Worm (Caenorhabditis elegans) whole organism, L1 larva: ENCODE results near the gene wapl-1.
A peak's percentile ranks its signal among the peaks of the same experiment; 100 is the strongest.

Source experiments
- Y116A8C.19 ChIP-seq: sonication (generic microtip); optimal IDR thresholded peaks from 2 replicates; lab custom pipeline; 2016; ENCODE audit warnings: missing compliant biosample characterization, missing genetic modification characterization, borderline replicate concordance
- alr-1 ChIP-seq: fragments of 200-800 bp; sonication (Bioruptor generic); optimal IDR thresholded peaks from 2 replicates; lab custom pipeline; 2018; ENCODE audit warnings: borderline replicate concordance, mild to moderate bottlenecking, missing genetic modification characterization, missing compliant biosample characterization
- ceh-8 ChIP-seq: fragments of 200-800 bp; sonication (Bioruptor generic); optimal IDR thresholded peaks from 2 replicates; lab custom pipeline; 2018; ENCODE audit warnings: mild to moderate bottlenecking, missing genetic modification characterization, moderate library complexity, missing compliant biosample characterization
- ceh-82 ChIP-seq, 3 experiments: fragments of 150-350 bp in 1 of 3; sonication (generic microtip) in 2 of 3; optimal IDR thresholded peaks; 2 replicates each; lab custom pipeline; 2014 to 2017; ENCODE audit warnings: missing biosample characterization in 3 of 3, missing genetic modification characterization in 3 of 3
- ces-1 ChIP-seq: fragments of 150-350 bp; optimal IDR thresholded peaks from 2 replicates; lab custom pipeline; 2014; ENCODE audit warnings: missing biosample characterization, missing genetic modification reagents, missing genetic modification characterization
- dpl-1 ChIP-seq, 3 experiments: fragments of 150-350 bp in 2 of 3; sonication (generic microtip) in 1 of 3; optimal IDR thresholded peaks; 2 replicates each; lab custom pipeline; 2014 to 2017; ENCODE audit warnings: missing biosample characterization in 3 of 3, missing genetic modification characterization in 3 of 3, missing genetic modification reagents in 3 of 3
- efl-3 ChIP-seq: fragments of 200-800 bp; sonication (Bioruptor generic); optimal IDR thresholded peaks from 2 replicates; lab custom pipeline; 2018; ENCODE audit warnings: mild to moderate bottlenecking, missing genetic modification characterization, missing compliant biosample characterization
- egl-13 ChIP-seq: sonication (generic microtip); optimal IDR thresholded peaks from 2 replicates; lab custom pipeline; 2016; ENCODE audit warnings: missing genotype, missing genetic modification reagents, missing genetic modification characterization, missing compliant biosample characterization
- egl-27 ChIP-seq, 2 experiments: fragments of 150-350 bp in 1 of 2; sonication (generic microtip); optimal IDR thresholded peaks; 3 replicates each; lab custom pipeline; 2017 to 2018; ENCODE audit warnings: missing biosample characterization in 2 of 2, missing genetic modification characterization in 2 of 2, missing genetic modification reagents in 2 of 2
- elt-3 ChIP-seq, 6 experiments: fragments of 150-350 bp in 1 of 6; sonication (generic microtip); optimal IDR thresholded peaks; 2 replicates each; lab custom pipeline; 2017 to 2018; ENCODE audit warnings: missing biosample characterization in 6 of 6, missing genetic modification characterization in 6 of 6, inconsistent platforms in 1 of 6
- ets-5 ChIP-seq: fragments of 200-800 bp; sonication (Bioruptor generic); IDR thresholded peaks from 2 replicates; pipeline ENCODE4 v1.3.6; 2022; ENCODE audit warnings: missing genetic modification characterization, missing compliant biosample characterization
- fkh-8 ChIP-seq: sonication (generic microtip); optimal IDR thresholded peaks from 2 replicates; lab custom pipeline; 2016; ENCODE audit warnings: mild to moderate bottlenecking, missing genetic modification characterization, missing compliant biosample characterization
- fos-1 ChIP-seq: fragments of 150-350 bp; optimal IDR thresholded peaks from 2 replicates; lab custom pipeline; 2014; ENCODE audit warnings: missing biosample characterization, missing genetic modification characterization
- irx-1 ChIP-seq: sonication (generic microtip); optimal IDR thresholded peaks from 2 replicates; lab custom pipeline; 2016; ENCODE audit warnings: missing genetic modification characterization, missing compliant biosample characterization
- jun-1 ChIP-seq: fragments of 150-350 bp; optimal IDR thresholded peaks from 2 replicates; lab custom pipeline; 2014; ENCODE audit warnings: missing biosample characterization, missing genetic modification reagents, missing genetic modification characterization
- lin-13 ChIP-seq: fragments of 150-350 bp; optimal IDR thresholded peaks from 2 replicates; lab custom pipeline; 2014; ENCODE audit warnings: missing biosample characterization, missing genetic modification reagents, missing genetic modification characterization
- lin-15B ChIP-seq: fragments of 150-350 bp; sonication (generic microtip); optimal IDR thresholded peaks from 3 replicates; lab custom pipeline; 2014; ENCODE audit warnings: missing biosample characterization, missing genetic modification characterization
- lin-35 ChIP-seq, 2 experiments: fragments of 150-350 bp; optimal IDR thresholded peaks; 2 replicates each; lab custom pipeline; 2014; ENCODE audit warnings: missing biosample characterization in 2 of 2, missing genetic modification characterization in 2 of 2, missing genetic modification reagents in 2 of 2
- lir-3 ChIP-seq: sonication (generic microtip); optimal IDR thresholded peaks from 2 replicates; lab custom pipeline; 2016; ENCODE audit warnings: mild to moderate bottlenecking, missing genetic modification characterization, moderate library complexity, missing compliant biosample characterization; ENCODE audit not compliant: poor library complexity
- lsy-2 ChIP-seq, 2 experiments: fragments of 150-350 bp; optimal IDR thresholded peaks; 2 replicates each; lab custom pipeline; 2014; ENCODE audit warnings: missing biosample characterization in 2 of 2, missing genetic modification characterization in 2 of 2
- mdl-1 ChIP-seq, 2 experiments: fragments of 150-350 bp; optimal IDR thresholded peaks; 2 replicates each; lab custom pipeline; 2014 to 2017; ENCODE audit warnings: missing biosample characterization in 2 of 2, missing genetic modification characterization in 2 of 2, inconsistent platforms in 1 of 2
- mef-2 ChIP-seq: fragments of 150-350 bp; optimal IDR thresholded peaks from 2 replicates; lab custom pipeline; 2014; ENCODE audit warnings: missing biosample characterization, missing genetic modification characterization
- mep-1 ChIP-seq: fragments of 150-350 bp; optimal IDR thresholded peaks from 2 replicates; lab custom pipeline; 2014; ENCODE audit warnings: missing biosample characterization, missing genetic modification characterization
- nhr-12 ChIP-seq: sonication (generic microtip); optimal IDR thresholded peaks from 2 replicates; lab custom pipeline; 2017; ENCODE audit warnings: missing biosample characterization, missing genetic modification characterization
- nhr-19 ChIP-seq: fragments of 200-800 bp; sonication (Bioruptor generic); conservative IDR thresholded peaks from 2 replicates; pipeline ENCODE4 v1.3.6; 2022; ENCODE audit warnings: missing genetic modification characterization, missing compliant biosample characterization
- nhr-20 ChIP-seq: sonication (generic microtip); optimal IDR thresholded peaks from 2 replicates; lab custom pipeline; 2016; ENCODE audit warnings: mild to moderate bottlenecking, missing genetic modification characterization, missing compliant biosample characterization
- nhr-237 ChIP-seq: fragments of 150-350 bp; optimal IDR thresholded peaks from 2 replicates; lab custom pipeline; 2014; ENCODE audit warnings: missing biosample characterization, missing genetic modification characterization
- nhr-28 ChIP-seq: fragments of 150-350 bp; optimal IDR thresholded peaks from 2 replicates; lab custom pipeline; 2014; ENCODE audit warnings: missing biosample characterization, missing genetic modification characterization
- nhr-47 ChIP-seq: sonication (generic microtip); optimal IDR thresholded peaks from 2 replicates; lab custom pipeline; 2016; ENCODE audit warnings: mild to moderate bottlenecking, missing genetic modification characterization, moderate library complexity, missing compliant biosample characterization
- nhr-71 ChIP-seq: sonication (generic microtip); optimal IDR thresholded peaks from 2 replicates; lab custom pipeline; 2016; ENCODE audit warnings: mild to moderate bottlenecking, missing genetic modification characterization, moderate library complexity, missing compliant biosample characterization
- nhr-77 ChIP-seq: fragments of 150-350 bp; optimal IDR thresholded peaks from 2 replicates; lab custom pipeline; 2014; ENCODE audit warnings: missing biosample characterization, missing genetic modification characterization
- nhr-85 ChIP-seq: sonication (generic microtip); peaks from one replicate; lab custom pipeline; 2016; ENCODE audit warnings: missing genetic modification characterization, inconsistent platforms, missing compliant biosample characterization
- nhr-90 ChIP-seq: sonication (generic microtip); optimal IDR thresholded peaks from 2 replicates; lab custom pipeline; 2016; ENCODE audit warnings: mild to moderate bottlenecking, missing genetic modification characterization, missing compliant biosample characterization; ENCODE audit not compliant: poor library complexity
- pag-3 ChIP-seq: sonication (generic microtip); optimal IDR thresholded peaks from 2 replicates; lab custom pipeline; 2017; ENCODE audit warnings: missing genetic modification characterization, mild to moderate bottlenecking, missing compliant biosample characterization, antibody characterized with exemption, borderline replicate concordance; ENCODE audit not compliant: insufficient read depth
- pax-3 ChIP-seq: fragments of 200-800 bp; sonication (Bioruptor generic); optimal IDR thresholded peaks from 2 replicates; lab custom pipeline; 2018; ENCODE audit warnings: mild to moderate bottlenecking, missing genetic modification characterization, moderate library complexity, missing compliant biosample characterization
- pqm-1 ChIP-seq: sonication (generic microtip); optimal IDR thresholded peaks from 3 replicates; lab custom pipeline; 2017; ENCODE audit warnings: missing biosample characterization, missing genetic modification characterization
- rnt-1 ChIP-seq: sonication (generic microtip); optimal IDR thresholded peaks from 2 replicates; lab custom pipeline; 2016; ENCODE audit warnings: mild to moderate bottlenecking, missing genetic modification characterization, moderate library complexity, missing compliant biosample characterization
- skn-1 ChIP-seq: fragments of 150-350 bp; optimal IDR thresholded peaks from 2 replicates; lab custom pipeline; 2014; ENCODE audit warnings: missing biosample characterization, missing genetic modification characterization
- snu-23 ChIP-seq: sonication (generic microtip); optimal IDR thresholded peaks from 2 replicates; lab custom pipeline; 2016; ENCODE audit warnings: missing genetic modification characterization, missing compliant biosample characterization
- sup-37 ChIP-seq: fragments of 200-800 bp; sonication (Bioruptor generic); optimal IDR thresholded peaks from 2 replicates; lab custom pipeline; 2018; ENCODE audit warnings: mild to moderate bottlenecking, missing genetic modification characterization, missing compliant biosample characterization
- swsn-7 ChIP-seq: sonication (generic microtip); optimal IDR thresholded peaks from 2 replicates; lab custom pipeline; 2016; ENCODE audit warnings: missing genetic modification characterization, missing compliant biosample characterization
- tbx-2 ChIP-seq: sonication (generic microtip); optimal IDR thresholded peaks from 2 replicates; lab custom pipeline; 2016; ENCODE audit warnings: missing genetic modification characterization, missing compliant biosample characterization
- unc-130 ChIP-seq: fragments of 150-350 bp; optimal IDR thresholded peaks from 2 replicates; lab custom pipeline; 2017; ENCODE audit warnings: missing biosample characterization, missing genetic modification characterization, inconsistent platforms
- unc-30 ChIP-seq: sonication (generic microtip); optimal IDR thresholded peaks from 2 replicates; lab custom pipeline; 2017; ENCODE audit warnings: missing biosample characterization, missing genetic modification characterization
- unc-62 ChIP-seq: fragments of 150-350 bp; optimal IDR thresholded peaks from 2 replicates; lab custom pipeline; 2014; ENCODE audit warnings: missing biosample characterization, missing genetic modification reagents, missing genetic modification characterization
- unc-86 ChIP-seq: sonication (generic microtip); optimal IDR thresholded peaks from 2 replicates; lab custom pipeline; 2016; ENCODE audit warnings: missing genetic modification characterization, missing compliant biosample characterization
- unc-98 ChIP-seq: fragments of 200-800 bp; sonication (Bioruptor generic); IDR thresholded peaks from 2 replicates; pipeline ENCODE4 v1.3.6; 2022; ENCODE audit warnings: missing genetic modification characterization, missing compliant biosample characterization
- vab-15 ChIP-seq: sonication (generic microtip); optimal IDR thresholded peaks from 2 replicates; lab custom pipeline; 2017; ENCODE audit warnings: missing genotype, mild to moderate bottlenecking, missing genetic modification characterization, missing compliant biosample characterization
- zag-1 ChIP-seq: fragments of 150-350 bp; optimal IDR thresholded peaks from 2 replicates; lab custom pipeline; 2014; ENCODE audit warnings: missing biosample characterization, missing genetic modification characterization
- ztf-11 ChIP-seq, 2 experiments: sonication (generic microtip); optimal IDR thresholded peaks; 2 replicates each; lab custom pipeline; 2016 to 2017; ENCODE audit warnings: missing genetic modification characterization in 2 of 2, missing biosample characterization in 1 of 2, missing compliant biosample characterization in 1 of 2

The wapl-1 gene

DNA sequence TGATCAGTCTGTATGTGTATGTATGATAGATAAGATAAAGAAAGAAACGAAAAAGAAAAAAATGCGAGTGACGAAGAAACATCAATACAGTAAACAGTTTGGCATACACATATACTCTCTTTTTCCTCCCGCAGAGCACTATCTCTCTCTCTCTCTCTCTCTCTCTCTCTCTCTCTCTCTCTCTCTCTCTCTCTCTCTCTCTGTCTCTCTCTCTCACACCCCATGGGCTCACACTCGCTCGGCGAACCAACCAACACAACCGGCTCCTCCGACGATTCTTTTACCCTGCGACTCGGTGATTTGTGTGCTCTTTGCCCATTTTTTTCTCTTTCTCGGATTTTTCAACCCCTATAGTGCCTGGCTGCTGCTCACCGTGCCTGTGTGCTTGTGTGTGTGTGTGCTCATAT, 38.5 kb downstream of the wapl-1 start (continued):
- TF ChIP-seq snu-23 (GFP tag; lab: Kevin White, UChicago) (peak; percentile 5), nhr-20 (tag; lab: Kevin White, UChicago) (peak; percentile 53), egl-27 (tag; optimal IDR thresholded peaks at IDR 0.05; lab: Kevin White, UChicago) (no peak), swsn-7 (tag; lab: Kevin White, UChicago) (peak; percentile 43), irx-1 (tag; lab: Kevin White, UChicago) (peak; percentile 5), sup-37 (GFP tag; lab: Kevin White, UChicago) (peak; percentile 68), pax-3 (tag; lab: Kevin White, UChicago) (no peak), rnt-1 (peak; percentile 62), lin-35 (GFP tag; optimal IDR thresholded peaks at IDR 0.05; lab: Kevin White, UChicago) (peak in 1 of 2 experiments; percentile 24), nhr-71 (tag; lab: Kevin White, UChicago) (peak; percentile 68), fos-1 (no peak), pqm-1 (tag; lab: Kevin White, UChicago) (no peak), lin-15B (no peak), nhr-77 (peak; percentile 73), nhr-90 (peak; percentile 60), zag-1 (no peak), dpl-1 (GFP tag; optimal IDR thresholded peaks at IDR 0.05; lab: Kevin White, UChicago) (peak in 1 of 3 experiments; percentile 3), nhr-237 (tag; lab: Kevin White, UChicago) (no peak), vab-15 (no peak), pag-3 (tag; lab: Kevin White, UChicago) (no peak), tbx-2 (peak; percentile 40), nhr-85 (peak; percentile 54), skn-1 (peak; percentile 20)

ce11 chrIV:4406054-4406539, 39.4 kb downstream of the wapl-1 start:
- TF ChIP-seq irx-1 (tag; lab: Kevin White, UChicago) (no peak), unc-98 (no peak), nhr-47 (peak; percentile 78), nhr-12 (tag; lab: Kevin White, UChicago) (no peak), jun-1 (tag; lab: Kevin White, UChicago) (no peak), swsn-7 (tag; lab: Kevin White, UChicago) (peak; percentile 76), lir-3 (tag; lab: Kevin White, UChicago) (peak; percentile 41), mdl-1 (tag; optimal IDR thresholded peaks at IDR 0.05; lab: Kevin White, UChicago) (peak in 1 of 2 experiments; percentile 55), ceh-82 (tag; optimal IDR thresholded peaks at IDR 0.05; lab: Kevin White, UChicago) (peak; percentile 16 to 77 (median 61)), lin-13 (peak; percentile 77), tbx-2 (peak; percentile 72), ces-1 (GFP tag; lab: Kevin White, UChicago) (no peak), elt-3 (tag; optimal IDR thresholded peaks at IDR 0.05; lab: Kevin White, UChicago) (peak in 1 of 6 experiments; percentile 49), fos-1 (peak; percentile 54), unc-30 (tag; lab: Kevin White, UChicago) (no peak), mef-2 (tag; lab: Kevin White, UChicago) (peak; percentile 12), zag-1 (peak; percentile 1), ets-5 (GFP tag; lab: Robert Waterston, UW) (no peak), efl-3 (no peak), alr-1 (tag; lab: Kevin White, UChicago) (no peak), nhr-19 (GFP tag; lab: Robert Waterston, UW) (peak; percentile 55), egl-13 (tag; lab: Kevin White, UChicago) (no peak), fkh-8 (tag; lab: Kevin White, UChicago) (peak; percentile 83), unc-86 (tag; lab: Kevin White, UChicago) (peak; percentile 62), ceh-8 (GFP tag; lab: Kevin White, UChicago) (no peak), sup-37 (GFP tag; lab: Kevin White, UChicago) (peak; percentile 7), Y116A8C.19 (tag; lab: Kevin White, UChicago) (no peak), unc-62 (no peak), unc-130 (tag; lab: Kevin White, UChicago) (peak; percentile 81), ztf-11 (tag; optimal IDR thresholded peaks at IDR 0.05; lab: Kevin White, UChicago) (peak in 1 of 2 experiments; percentile 41), vab-15 (peak; percentile 63), nhr-28 (tag; lab: Kevin White, UChicago) (no peak), mep-1 (tag; lab: Kevin White, UChicago) (peak; percentile 51), rnt-1 (peak; percentile 60), lsy-2 (tag; optimal IDR thresholded peaks at IDR 0.05; lab: Kevin White, UChicago) (peak; percentile 47 to 79)
